Fruit fly (Drosophila melanogaster) whole organism, embryonic: ENCODE data around the gene Dic1.

Source experiments
- ATbp ChIP-seq: fragments of 200-800 bp; sonication (Bioruptor generic); optimal IDR thresholded peaks from 2 replicates; lab custom pipeline; 2017; ENCODE audit warnings: missing biosample characterization, mild to moderate bottlenecking, missing genetic modification characterization, missing genetic modification reagents
- Antp ChIP-seq: fragments of 200-800 bp; sonication (Bioruptor generic); optimal IDR thresholded peaks from 3 replicates; lab custom pipeline; 2016; ENCODE audit warnings: missing biosample characterization, missing genetic modification characterization
- CG10267 ChIP-seq: fragments of 200-800 bp; sonication (Bioruptor generic); optimal IDR thresholded peaks from 2 replicates; lab custom pipeline; 2018; ENCODE audit warnings: missing biosample characterization, mild to moderate bottlenecking, missing genetic modification characterization, moderate library complexity
- CG12071 ChIP-seq: fragments of 200-800 bp; sonication (Bioruptor generic); optimal IDR thresholded peaks from 3 replicates; lab custom pipeline; 2018; ENCODE audit warnings: missing biosample characterization, mild to moderate bottlenecking, missing genetic modification characterization
- CG15011 ChIP-seq: fragments of 200-800 bp; sonication (Bioruptor generic); optimal IDR thresholded peaks from 3 replicates; lab custom pipeline; 2018; ENCODE audit warnings: missing biosample characterization, mild to moderate bottlenecking, missing genetic modification characterization
- CG15073 ChIP-seq: fragments of 200-800 bp; sonication (Bioruptor generic); optimal IDR thresholded peaks from 2 replicates; lab custom pipeline; 2016; ENCODE audit warnings: missing biosample characterization, missing genetic modification characterization
- CG1602 ChIP-seq: fragments of 200-800 bp; sonication (Bioruptor generic); optimal IDR thresholded peaks from 3 replicates; lab custom pipeline; 2016; ENCODE audit warnings: missing biosample characterization, missing genetic modification characterization
- CG17359 ChIP-seq: fragments of 200-800 bp; sonication (Bioruptor generic); optimal IDR thresholded peaks from 3 replicates; lab custom pipeline; 2018; ENCODE audit warnings: missing biosample characterization, mild to moderate bottlenecking, missing genetic modification characterization, moderate library complexity
- CG17385 ChIP-seq: fragments of 200-800 bp; sonication (Bioruptor generic); optimal IDR thresholded peaks from 3 replicates; lab custom pipeline; 2018; ENCODE audit warnings: missing biosample characterization, mild to moderate bottlenecking, missing genetic modification characterization
- CG2199 ChIP-seq: fragments of 200-800 bp; sonication (Bioruptor generic); IDR thresholded peaks from 3 replicates; pipeline ENCODE4 v1.3.6; 2022; ENCODE audit warnings: missing biosample characterization, missing genetic modification characterization
- CG3995 ChIP-seq: fragments of 200-800 bp; sonication (Bioruptor generic); optimal IDR thresholded peaks from 3 replicates; lab custom pipeline; 2016; ENCODE audit warnings: missing biosample characterization, missing genetic modification characterization
- CG4360 ChIP-seq: fragments of 200-800 bp; sonication (Bioruptor generic); IDR thresholded peaks from 2 replicates; pipeline ENCODE4 v1.3.6; 2022; ENCODE audit warnings: missing biosample characterization, missing genetic modification characterization
- CG6813 ChIP-seq: fragments of 200-800 bp; sonication (Bioruptor generic); optimal IDR thresholded peaks from 2 replicates; lab custom pipeline; 2017; ENCODE audit warnings: missing biosample characterization, missing genetic modification characterization, mild to moderate bottlenecking, moderate library complexity, missing genetic modification reagents
- CG7987 ChIP-seq: fragments of 200-800 bp; sonication (Bioruptor generic); optimal IDR thresholded peaks from 2 replicates; lab custom pipeline; 2018; ENCODE audit warnings: missing biosample characterization, mild to moderate bottlenecking, missing genetic modification characterization, moderate library complexity
- CG8924 ChIP-seq: fragments of 200-800 bp; optimal IDR thresholded peaks from 3 replicates; lab custom pipeline; 2019; ENCODE audit warnings: missing biosample characterization, mild to moderate bottlenecking, missing genetic modification characterization, moderate library complexity
- D19A ChIP-seq: fragments of 200-800 bp; optimal IDR thresholded peaks from 3 replicates; lab custom pipeline; 2019; ENCODE audit warnings: missing biosample characterization, mild to moderate bottlenecking, missing genetic modification characterization, moderate library complexity
- E2f2 ChIP-seq: fragments of 200-800 bp; sonication (Bioruptor generic); IDR thresholded peaks from 2 replicates; pipeline ENCODE4 v1.3.6; 2022; ENCODE audit warnings: missing biosample characterization, missing genetic modification characterization
- Fer1 ChIP-seq: fragments of 200-800 bp; sonication (Bioruptor generic); optimal IDR thresholded peaks from 2 replicates; lab custom pipeline; 2017; ENCODE audit warnings: missing biosample characterization, mild to moderate bottlenecking, missing genetic modification characterization
- Hand ChIP-seq: fragments of 200-800 bp; sonication (Bioruptor generic); optimal IDR thresholded peaks from 2 replicates; lab custom pipeline; 2017; ENCODE audit warnings: mild to moderate bottlenecking, missing biosample characterization, missing genetic modification reagents, missing genetic modification characterization
- Lim3 ChIP-seq: fragments of 200-800 bp; sonication (Bioruptor generic); IDR thresholded peaks from 2 replicates; pipeline ENCODE4 v1.3.6; 2022; ENCODE audit warnings: missing biosample characterization, missing genetic modification characterization
- MBD-R2 ChIP-seq: fragments of 200-800 bp; sonication (Bioruptor generic); IDR thresholded peaks from 2 replicates; pipeline ENCODE4 v1.3.6; 2022; ENCODE audit warnings: missing biosample characterization, missing genetic modification characterization
- MESR4 ChIP-seq: fragments of 200-800 bp; sonication (Bioruptor generic); optimal IDR thresholded peaks from 2 replicates; lab custom pipeline; 2018; ENCODE audit warnings: missing biosample characterization, mild to moderate bottlenecking, missing genetic modification characterization, moderate library complexity
- MTF-1 ChIP-seq: fragments of 200-800 bp; sonication (Bioruptor generic); optimal IDR thresholded peaks from 2 replicates; lab custom pipeline; 2018; ENCODE audit warnings: missing biosample characterization, mild to moderate bottlenecking, missing genetic modification characterization, borderline replicate concordance
- Mad ChIP-seq: fragments of 200-800 bp; sonication (Bioruptor generic); optimal IDR thresholded peaks from 2 replicates; lab custom pipeline; 2016; ENCODE audit warnings: missing biosample characterization, missing genetic modification characterization
- Meics ChIP-seq: fragments of 200-800 bp; sonication (Bioruptor generic); optimal IDR thresholded peaks from 2 replicates; lab custom pipeline; 2017; ENCODE audit warnings: missing biosample characterization, mild to moderate bottlenecking, missing genetic modification characterization
- Mes4 ChIP-seq: fragments of 200-800 bp; sonication (Bioruptor generic); optimal IDR thresholded peaks from 2 replicates; lab custom pipeline; 2016; ENCODE audit warnings: missing biosample characterization, missing genetic modification characterization
- Opbp ChIP-seq: fragments of 200-800 bp; sonication (Bioruptor generic); IDR thresholded peaks from 3 replicates; pipeline ENCODE4 v1.3.6; 2022; ENCODE audit warnings: missing biosample characterization, missing genetic modification characterization; ENCODE audit not compliant: partially characterized antibody
- Rfx ChIP-seq: fragments of 200-800 bp; sonication (Bioruptor generic); IDR thresholded peaks from 2 replicates; pipeline ENCODE4 v1.3.6; 2022; ENCODE audit warnings: missing biosample characterization, missing genetic modification characterization
- Rx ChIP-seq: fragments of 200-800 bp; sonication (Bioruptor generic); IDR thresholded peaks from 2 replicates; pipeline ENCODE4 v1.3.6; 2022; ENCODE audit warnings: missing biosample characterization, missing genetic modification characterization
- Six4 ChIP-seq: fragments of 200-800 bp; sonication (Bioruptor generic); optimal IDR thresholded peaks from 2 replicates; lab custom pipeline; 2016; ENCODE audit warnings: missing biosample characterization, missing genetic modification characterization
- Xrp1 ChIP-seq: fragments of 200-800 bp; sonication (Bioruptor generic); IDR thresholded peaks from 2 replicates; pipeline ENCODE4 v1.3.6; 2022; ENCODE audit warnings: missing biosample characterization, missing genetic modification characterization
- cato ChIP-seq: fragments of 200-800 bp; sonication (Bioruptor generic); optimal IDR thresholded peaks from 2 replicates; lab custom pipeline; 2016; ENCODE audit warnings: missing biosample characterization, missing genetic modification characterization, borderline replicate concordance
- exex ChIP-seq: fragments of 200-800 bp; sonication (Bioruptor generic); optimal IDR thresholded peaks from 4 replicates; lab custom pipeline; 2018; ENCODE audit warnings: missing biosample characterization, mild to moderate bottlenecking, missing genetic modification characterization, moderate library complexity
- fu2 ChIP-seq: fragments of 200-800 bp; sonication (Bioruptor generic); optimal IDR thresholded peaks from 2 replicates; lab custom pipeline; 2016; ENCODE audit warnings: missing biosample characterization, missing genetic modification characterization
- gcm ChIP-seq: fragments of 200-800 bp; sonication (Bioruptor generic); optimal IDR thresholded peaks from 2 replicates; lab custom pipeline; 2019; ENCODE audit warnings: missing biosample characterization, mild to moderate bottlenecking, missing genetic modification characterization, moderate library complexity
- gsb ChIP-seq: fragments of 200-800 bp; sonication (Bioruptor generic); IDR thresholded peaks from 2 replicates; pipeline ENCODE4 v1.3.6; 2022; ENCODE audit warnings: missing biosample characterization, missing genetic modification characterization
- h ChIP-seq: fragments of >200 bp; optimal IDR thresholded peaks from 2 replicates; lab custom pipeline; 2017
- hkb ChIP-seq, 2 experiments: fragments of 200-800 bp in 1 of 2; fragments of >200 bp in 1 of 2; sonication (Bioruptor generic) in 1 of 2; IDR thresholded peaks in 1 of 2; optimal IDR thresholded peaks in 1 of 2; 2 replicates each; pipeline versions ENCODE4 v1.3.6 to Lab custom; 2017 to 2022; ENCODE audit warnings: missing biosample characterization in 1 of 2, missing genetic modification characterization in 1 of 2
- ind ChIP-seq: fragments of 200-800 bp; sonication (Bioruptor generic); optimal IDR thresholded peaks from 3 replicates; lab custom pipeline; 2016; ENCODE audit warnings: missing biosample characterization, missing genetic modification characterization
- kah ChIP-seq: fragments of 200-800 bp; sonication (Bioruptor generic); optimal IDR thresholded peaks from 2 replicates; lab custom pipeline; 2018; ENCODE audit warnings: missing biosample characterization, mild to moderate bottlenecking, missing genetic modification characterization
- lola ChIP-seq, 3 experiments: fragments of >200 bp in 2 of 3; fragments of 200-800 bp in 1 of 3; sonication (Bioruptor generic) in 1 of 3; optimal IDR thresholded peaks; 2 replicates each; lab custom pipeline; 2017 to 2019; ENCODE audit warnings: missing biosample characterization in 3 of 3, missing genetic modification characterization in 3 of 3, mild to moderate bottlenecking in 1 of 3, moderate library complexity in 1 of 3
- maf-S ChIP-seq: fragments of 200-800 bp; sonication (Bioruptor generic); optimal IDR thresholded peaks from 2 replicates; lab custom pipeline; 2016; ENCODE audit warnings: missing biosample characterization, missing genetic modification characterization
- oc ChIP-seq: fragments of 200-800 bp; sonication (Bioruptor generic); optimal IDR thresholded peaks from 2 replicates; lab custom pipeline; 2018; ENCODE audit warnings: missing biosample characterization, mild to moderate bottlenecking, missing genetic modification characterization, moderate library complexity
- pzg ChIP-seq: fragments of 200-800 bp; sonication (Bioruptor generic); optimal IDR thresholded peaks from 3 replicates; lab custom pipeline; 2018; ENCODE audit warnings: missing biosample characterization, mild to moderate bottlenecking, missing genetic modification characterization, moderate library complexity
- slp2 ChIP-seq: fragments of 200-800 bp; sonication (Bioruptor generic); optimal IDR thresholded peaks from 2 replicates; lab custom pipeline; 2016; ENCODE audit warnings: missing biosample characterization, missing genetic modification characterization
- sna ChIP-seq: fragments of 200-800 bp; sonication (Bioruptor generic); IDR thresholded peaks from 2 replicates; pipeline ENCODE4 v1.3.6; 2022; ENCODE audit warnings: missing biosample characterization, missing genetic modification characterization; ENCODE audit not compliant: partially characterized antibody
- twi ChIP-seq: fragments of 200-800 bp; optimal IDR thresholded peaks from 2 replicates; lab custom pipeline; 2019; ENCODE audit warnings: missing biosample characterization, mild to moderate bottlenecking, missing genetic modification characterization, moderate library complexity
- usp ChIP-seq: fragments of >200 bp; optimal IDR thresholded peaks from 2 replicates; lab custom pipeline; 2017; ENCODE audit warnings: missing biosample characterization, missing genetic modification characterization
- wdn ChIP-seq: fragments of 200-800 bp; sonication (Bioruptor generic); IDR thresholded peaks from 2 replicates; pipeline ENCODE4 v1.3.6; 2022; ENCODE audit warnings: missing biosample characterization, missing genetic modification characterization

Gene Dic1

dm6 chr3R:13381744-13382435 is 17.2 kb downstream of the Dic1 start, which contains the start of the genes mRpS21 and Droj2 (continued):
- TF ChIP-seq MTF-1 (GFP tag; lab: Kevin White, UChicago) (no peak), cato (GFP tag; lab: Kevin White, UChicago) (no peak), slp2 (GFP tag; lab: Kevin White, UChicago) (peak; percentile 26), CG17359 (tag; lab: Kevin White, UChicago) (peak; percentile 9), CG7987 (GFP tag; lab: Kevin White, UChicago) (no peak), MESR4 (GFP tag; lab: Kevin White, UChicago) (peak; percentile 74), sna (GFP tag; lab: Robert Waterston, UW) (no peak), CG17385 (GFP tag; lab: Kevin White, UChicago) (no peak), CG8924 (peak; percentile 83), CG15073 (GFP tag; lab: Kevin White, UChicago) (no peak), pzg (peak; percentile 89), Rx (GFP tag; lab: Robert Waterston, UW) (no peak), lola (GFP tag; optimal IDR thresholded peaks at IDR 0.05; lab: Kevin White, UChicago) (peak in 1 of 3 experiments; percentile 58), ATbp (GFP tag; lab: Kevin White, UChicago) (no peak), CG2199 (GFP tag; lab: Robert Waterston, UW) (no peak), kah (GFP tag; lab: Kevin White, UChicago) (no peak), maf-S (no peak), Xrp1 (GFP tag; lab: Robert Waterston, UW) (no peak), gcm (GFP tag; lab: Kevin White, UChicago) (no peak), CG4360 (GFP tag; lab: Robert Waterston, UW) (no peak), hkb (optimal IDR thresholded peaks at IDR 0.05; lab: Kevin White, UChicago) (peak; percentile 35), hkb (GFP tag; IDR thresholded peaks at IDR 0.05; lab: Robert Waterston, UW) (no peak; the same call in 1 of the 2 replicates), fu2 (GFP tag; lab: Kevin White, UChicago) (no peak), exex (tag; lab: Kevin White, UChicago) (peak; percentile 40), CG12071 (GFP tag; lab: Kevin White, UChicago) (no peak), Meics (GFP tag; lab: Kevin White, UChicago) (peak; percentile 29), twi (tag; lab: Kevin White, UChicago) (peak; percentile 63), CG15011 (no peak), Lim3 (no peak), E2f2 (GFP tag; lab: Robert Waterston, UW) (peak; percentile 42; the same call in 1 of the 2 replicates), CG10267 (tag; lab: Kevin White, UChicago) (peak; percentile 60), wdn (GFP tag; lab: Robert Waterston, UW) (no peak), CG6813 (GFP tag; lab: Kevin White, UChicago) (no peak), h (lab: Kevin White, UChicago) (no peak), Rfx (GFP tag; lab: Robert Waterston, UW) (peak; percentile 64), MBD-R2 (GFP tag; lab: Robert Waterston, UW) (peak; percentile 88), gsb (GFP tag; lab: Robert Waterston, UW) (no peak), CG3995 (GFP tag; lab: Kevin White, UChicago) (peak; percentile 74), Mes4 (GFP tag; lab: Kevin White, UChicago) (no peak), Opbp (no peak), Six4 (GFP tag; lab: Kevin White, UChicago) (peak; percentile 50), Hand (GFP tag; lab: Kevin White, UChicago) (no peak), ind (GFP tag; lab: Kevin White, UChicago) (peak; percentile 63), Antp (GFP tag; lab: Kevin White, UChicago) (peak; percentile 26), usp (no peak), CG1602 (GFP tag; lab: Kevin White, UChicago) (peak; percentile 9), Fer1 (GFP tag; lab: Kevin White, UChicago) (peak; percentile 45), D19A (peak; percentile 20), Mad (GFP tag; lab: Kevin White, UChicago) (peak; percentile 29), oc (tag; lab: Kevin White, UChicago) (no peak)
